Worm (Caenorhabditis elegans) whole organism, young adult: ENCODE results near the gene nhr-146.
A peak's percentile ranks its signal among the peaks of the same experiment; 100 is the strongest.

ENCODE experiments used
- B0336.3 ChIP-seq: fragments of 200-800 bp; sonication (Bioruptor generic); IDR thresholded peaks from 2 replicates; pipeline ENCODE4 v1.3.6; 2022; ENCODE audit warnings: missing genetic modification characterization, missing compliant biosample characterization
- F39B2.1 ChIP-seq: fragments of 200-800 bp; sonication (Bioruptor generic); IDR thresholded peaks from 2 replicates; pipeline ENCODE4 v1.3.6; 2022; ENCODE audit warnings: missing genetic modification reagents, missing genetic modification characterization, missing compliant biosample characterization
- F55B11.4 ChIP-seq: sonication (generic microtip); optimal IDR thresholded peaks from 2 replicates; lab custom pipeline; 2016; ENCODE audit warnings: missing compliant biosample characterization, missing genetic modification characterization, borderline replicate concordance; ENCODE audit not compliant: insufficient read depth
- F57A8.1 ChIP-seq: fragments of 200-800 bp; sonication (Bioruptor generic); optimal IDR thresholded peaks from 2 replicates; lab custom pipeline; 2018; ENCODE audit warnings: mild to moderate bottlenecking, missing genetic modification characterization, moderate library complexity, missing compliant biosample characterization
- Y67H2A.10 ChIP-seq: fragments of 200-800 bp; sonication (Bioruptor generic); conservative IDR thresholded peaks from 2 replicates; pipeline ENCODE4 v1.3.6; 2022; ENCODE audit warnings: missing genetic modification reagents, missing genetic modification characterization, missing compliant biosample characterization
- Y79H2A.3 ChIP-seq: fragments of 200-800 bp; sonication (Bioruptor generic); conservative IDR thresholded peaks from 2 replicates; pipeline ENCODE4 v1.3.6; 2022; ENCODE audit warnings: missing genetic modification reagents, missing genetic modification characterization, missing compliant biosample characterization
- Y95B8A.8 ChIP-seq: fragments of 200-800 bp; sonication (Bioruptor generic); IDR thresholded peaks from 2 replicates; pipeline ENCODE4 v1.3.6; 2022; ENCODE audit warnings: missing genetic modification reagents, missing genetic modification characterization, missing compliant biosample characterization
- aptf-2 ChIP-seq: fragments of 200-800 bp; sonication (Bioruptor generic); conservative IDR thresholded peaks from 2 replicates; pipeline ENCODE4 v1.3.6; 2022; ENCODE audit warnings: missing genetic modification reagents, missing genetic modification characterization, missing compliant biosample characterization
- atf-7 ChIP-seq: sonication (generic microtip); optimal IDR thresholded peaks from 2 replicates; lab custom pipeline; 2017; ENCODE audit warnings: mild to moderate bottlenecking, missing genetic modification characterization, missing compliant biosample characterization
- attf-3 ChIP-seq: fragments of 200-800 bp; sonication (Bioruptor generic); conservative IDR thresholded peaks from 2 replicates; pipeline ENCODE4 v1.3.6; 2022; ENCODE audit warnings: missing genetic modification reagents, missing genetic modification characterization, missing compliant biosample characterization
- ceh-100 ChIP-seq: fragments of 200-800 bp; sonication (Bioruptor generic); IDR thresholded peaks from 2 replicates; pipeline ENCODE4 v1.3.6; 2022; ENCODE audit warnings: missing genetic modification reagents, missing genetic modification characterization, missing compliant biosample characterization
- ceh-91 ChIP-seq: fragments of 200-800 bp; sonication (Bioruptor generic); IDR thresholded peaks from 2 replicates; pipeline ENCODE4 v1.3.6; 2022; ENCODE audit warnings: missing genetic modification reagents, missing genetic modification characterization, missing compliant biosample characterization
- die-1 ChIP-seq: sonication (generic microtip); optimal IDR thresholded peaks from 2 replicates; lab custom pipeline; 2016; ENCODE audit warnings: missing genotype, mild to moderate bottlenecking, missing genetic modification characterization, missing compliant biosample characterization
- dpff-1 ChIP-seq: sonication (generic microtip); optimal IDR thresholded peaks from 2 replicates; lab custom pipeline; 2017; ENCODE audit warnings: mild to moderate bottlenecking, missing genetic modification characterization, missing compliant biosample characterization
- dpl-1 ChIP-seq: fragments of 150-350 bp; optimal IDR thresholded peaks from 2 replicates; lab custom pipeline; 2014; ENCODE audit warnings: missing biosample characterization, missing genetic modification reagents, missing genetic modification characterization
- efl-1 ChIP-seq: fragments of 150-350 bp; optimal IDR thresholded peaks from 2 replicates; lab custom pipeline; 2014; ENCODE audit warnings: missing biosample characterization, missing genetic modification reagents, missing genetic modification characterization
- ets-4 ChIP-seq: fragments of 200-800 bp; sonication (Bioruptor generic); optimal IDR thresholded peaks from 2 replicates; lab custom pipeline; 2018; ENCODE audit warnings: mild to moderate bottlenecking, missing genetic modification characterization, missing compliant biosample characterization
- gei-17 ChIP-seq: fragments of 200-800 bp; sonication (Bioruptor generic); optimal IDR thresholded peaks from 2 replicates; lab custom pipeline; 2018; ENCODE audit warnings: mild to moderate bottlenecking, missing genetic modification characterization, missing compliant biosample characterization
- hlh-12 ChIP-seq: sonication (generic microtip); optimal IDR thresholded peaks from 2 replicates; lab custom pipeline; 2016; ENCODE audit warnings: missing genetic modification characterization, missing compliant biosample characterization
- hrde-1 ChIP-seq: sonication (generic microtip); optimal IDR thresholded peaks from 2 replicates; lab custom pipeline; 2016; ENCODE audit warnings: missing genetic modification characterization, mild to moderate bottlenecking, missing compliant biosample characterization, moderate library complexity, missing genotype, missing genetic modification reagents, borderline replicate concordance
- lag-1 ChIP-seq: fragments of 200-800 bp; sonication (Bioruptor generic); IDR thresholded peaks from 2 replicates; pipeline ENCODE4 v1.3.6; 2022; ENCODE audit warnings: missing genetic modification reagents, missing genetic modification characterization, missing compliant biosample characterization
- lsy-27 ChIP-seq: sonication (generic microtip); optimal IDR thresholded peaks from 2 replicates; lab custom pipeline; 2017; ENCODE audit warnings: missing genetic modification characterization, mild to moderate bottlenecking, missing compliant biosample characterization, antibody characterized with exemption, missing genotype, borderline replicate concordance; ENCODE audit not compliant: insufficient read depth
- madf-3 ChIP-seq: fragments of 200-800 bp; sonication (Bioruptor generic); IDR thresholded peaks from 2 replicates; pipeline ENCODE4 v1.3.6; 2022; ENCODE audit warnings: missing genetic modification reagents, missing genetic modification characterization, missing compliant biosample characterization
- madf-8 ChIP-seq: fragments of 200-800 bp; sonication (Bioruptor generic); conservative IDR thresholded peaks from 2 replicates; pipeline ENCODE4 v1.3.6; 2022; ENCODE audit warnings: missing genetic modification reagents, missing genetic modification characterization, missing compliant biosample characterization
- nfyb-1 ChIP-seq: fragments of 200-800 bp; sonication (Bioruptor generic); IDR thresholded peaks from 2 replicates; pipeline ENCODE4 v1.3.6; 2022; ENCODE audit warnings: missing genetic modification reagents, missing genetic modification characterization, missing compliant biosample characterization
- nhr-27 ChIP-seq: fragments of 200-800 bp; sonication (Bioruptor generic); optimal IDR thresholded peaks from 2 replicates; lab custom pipeline; 2018; ENCODE audit warnings: mild to moderate bottlenecking, missing genetic modification characterization, moderate library complexity, missing compliant biosample characterization
- nhr-80 ChIP-seq: sonication (generic microtip); optimal IDR thresholded peaks from 2 replicates; lab custom pipeline; 2016; ENCODE audit warnings: missing genetic modification characterization, missing compliant biosample characterization
- pha-4 ChIP-seq: fragments of 150-350 bp; sonication (generic microtip); optimal IDR thresholded peaks from 2 replicates; lab custom pipeline; 2014; ENCODE audit warnings: missing biosample characterization, missing genetic modification reagents, missing genetic modification characterization
- rcor-1 ChIP-seq: fragments of 200-800 bp; sonication (Bioruptor generic); IDR thresholded peaks from 2 replicates; pipeline ENCODE4 v1.3.6; 2022; ENCODE audit warnings: missing genetic modification reagents, missing genetic modification characterization, missing compliant biosample characterization
- sdz-38 ChIP-seq: sonication (generic microtip); optimal IDR thresholded peaks from 2 replicates; lab custom pipeline; 2016; ENCODE audit warnings: missing genotype, missing genetic modification characterization, missing compliant biosample characterization
- snpc-1.3 ChIP-seq: sonication (generic microtip); optimal IDR thresholded peaks from 2 replicates; lab custom pipeline; 2017; ENCODE audit warnings: missing genetic modification characterization, mild to moderate bottlenecking, missing compliant biosample characterization, antibody characterized with exemption, moderate library complexity, missing genotype, missing genetic modification reagents; ENCODE audit not compliant: insufficient read depth
- snpc-4 ChIP-seq, 5 experiments: fragments of 150-350 bp in 1 of 5; sonication (generic microtip) in 4 of 5; optimal IDR thresholded peaks; 2 replicates each; lab custom pipeline; 2014 to 2018; ENCODE audit warnings: missing genetic modification characterization in 5 of 5, missing biosample characterization in 3 of 5, antibody characterized with exemption in 2 of 5, mild to moderate bottlenecking in 2 of 5, missing compliant biosample characterization in 2 of 5, missing genotype in 2 of 5, moderate library complexity in 2 of 5, missing genetic modification reagents in 1 of 5
- unc-62 ChIP-seq: fragments of 150-350 bp; optimal IDR thresholded peaks from 2 replicates; lab custom pipeline; 2014; ENCODE audit warnings: missing biosample characterization, missing genetic modification reagents, missing genetic modification characterization
- xnd-1 ChIP-seq: sonication (generic microtip); optimal IDR thresholded peaks from 2 replicates; lab custom pipeline; 2016; ENCODE audit warnings: missing genotype, missing genetic modification reagents, missing genetic modification characterization, missing compliant biosample characterization
- zfh-2 ChIP-seq: fragments of 200-800 bp; sonication (Bioruptor generic); conservative IDR thresholded peaks from 2 replicates; pipeline ENCODE4 v1.3.6; 2022; ENCODE audit warnings: missing genetic modification reagents, missing genetic modification characterization, missing compliant biosample characterization
- zim-3 ChIP-seq: sonication (generic microtip); optimal IDR thresholded peaks from 2 replicates; lab custom pipeline; 2017; ENCODE audit warnings: mild to moderate bottlenecking, missing genetic modification characterization, moderate library complexity, missing compliant biosample characterization
- ztf-18 ChIP-seq: sonication (generic microtip); optimal IDR thresholded peaks from 2 replicates; lab custom pipeline; 2016; ENCODE audit warnings: missing genotype, mild to moderate bottlenecking, missing genetic modification characterization, missing compliant biosample characterization
- ztf-26 ChIP-seq: sonication (generic microtip); optimal IDR thresholded peaks from 2 replicates; lab custom pipeline; 2017; ENCODE audit warnings: missing genetic modification characterization, missing compliant biosample characterization
- ztf-3 ChIP-seq: fragments of 200-800 bp; sonication (Bioruptor generic); optimal IDR thresholded peaks from 2 replicates; lab custom pipeline; 2018; ENCODE audit warnings: mild to moderate bottlenecking, missing genetic modification characterization, missing compliant biosample characterization

Gene nhr-146

DNA sequence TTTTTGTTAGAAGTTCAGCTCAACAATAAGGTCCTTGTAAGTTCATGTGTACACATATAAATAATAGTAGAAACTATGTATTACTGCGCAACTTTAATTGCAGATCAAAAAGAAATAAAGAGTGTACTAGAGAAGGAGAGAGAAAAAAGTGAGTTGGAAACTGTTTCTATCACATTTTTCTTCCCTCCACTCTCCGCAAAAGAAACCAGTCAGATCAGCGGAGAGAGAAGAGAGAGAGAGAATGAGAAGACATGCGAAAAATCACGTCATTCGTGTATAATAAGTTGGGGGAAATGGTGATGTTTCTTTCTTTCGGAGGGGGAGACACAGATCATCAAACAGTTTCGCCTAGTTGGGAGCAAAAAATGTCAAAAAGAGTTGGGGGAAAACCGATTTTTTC is 28.7 kb downstream of the nhr-146 start (continued):
- TF ChIP-seq pha-4 (tag; lab: Kevin White, UChicago), result no peak
- peak; percentile 49 for TF ChIP-seq nhr-80 (tag; lab: Kevin White, UChicago)
- TF ChIP-seq die-1, result no peak
- no peak for TF ChIP-seq F55B11.4 (tag; lab: Kevin White, UChicago)
- no peak for TF ChIP-seq madf-8 (GFP tag; lab: Robert Waterston, UW)

DNA sequence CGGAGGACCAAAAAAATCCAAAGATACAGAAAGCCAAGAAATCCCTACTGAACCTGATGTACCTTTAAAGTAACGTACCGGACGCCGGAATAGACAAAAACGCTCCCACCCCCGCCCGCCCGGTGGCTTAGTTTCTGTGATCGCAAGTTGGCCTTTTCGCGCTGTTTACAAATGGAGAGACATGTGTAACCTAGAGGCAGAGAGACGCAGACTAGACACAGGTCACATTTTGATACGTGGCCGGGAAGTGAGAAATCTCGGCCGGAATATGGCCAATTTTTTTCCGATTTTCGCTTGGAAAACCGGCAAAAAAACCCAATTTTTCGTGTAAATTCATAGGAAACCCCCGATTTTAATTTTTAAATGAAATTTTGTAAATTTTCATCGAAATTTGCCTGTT is 30.5 kb downstream of the nhr-146 start:
- TF ChIP-seq ztf-26 (no peak), Y79H2A.3 (GFP tag; lab: Robert Waterston, UW) (no peak), rcor-1 (GFP tag; lab: Robert Waterston, UW) (no peak), attf-3 (peak; percentile 15; the same call in 1 of the 2 replicates), sdz-38 (tag; lab: Kevin White, UChicago) (no peak), ztf-18 (tag; lab: Kevin White, UChicago) (no peak), atf-7 (no peak), lag-1 (GFP tag; lab: Robert Waterston, UW) (no peak), ceh-91 (no peak), unc-62 (GFP tag; lab: Kevin White, UChicago) (no peak), ets-4 (no peak), zim-3 (tag; lab: Kevin White, UChicago) (no peak), F57A8.1 (no peak), nfyb-1 (0 out of 2 replicates have a peak, but pooled peaks have one; percentile 51), dpl-1 (GFP tag; lab: Kevin White, UChicago) (no peak), hlh-12 (tag; lab: Kevin White, UChicago) (no peak), nhr-27 (no peak), dpff-1 (tag; lab: Kevin White, UChicago) (no peak), efl-1 (GFP tag; lab: Kevin White, UChicago) (no peak), zfh-2 (GFP tag; lab: Robert Waterston, UW) (0 out of 2 replicates have a peak, but pooled peaks have one; percentile 35), hrde-1 (no peak), Y95B8A.8 (GFP tag; lab: Robert Waterston, UW) (no peak), snpc-4 (GFP tag; optimal IDR thresholded peaks at IDR 0.05; lab: Kevin White, UChicago) (no peak), snpc-4 (tag; optimal IDR thresholded peaks at IDR 0.05; lab: Kevin White, UChicago) (no peak), aptf-2 (GFP tag; lab: Robert Waterston, UW) (0 out of 2 replicates have a peak, but pooled peaks have one; percentile 39), lsy-27 (tag; lab: Kevin White, UChicago) (no peak), F39B2.1 (0 out of 2 replicates have a peak, but pooled peaks have one; percentile 22), Y67H2A.10 (GFP tag; lab: Robert Waterston, UW) (no peak), snpc-1.3 (no peak), xnd-1 (no peak), B0336.3 (GFP tag; lab: Robert Waterston, UW) (no peak), ceh-100 (GFP tag; lab: Robert Waterston, UW) (no peak), gei-17 (GFP tag; lab: Kevin White, UChicago) (no peak), ztf-3 (GFP tag; lab: Kevin White, UChicago) (no peak), madf-3 (GFP tag; lab: Robert Waterston, UW) (no peak)
